Fruit fly (Drosophila melanogaster): Measurements from ENCODE around the gene dsh.

Gene dsh

dm6 chrX:11338973-11339867 lies 16.5 kb upstream of the dsh start (continued):
- TF ChIP-seq CG10147 (GFP tag; optimal IDR thresholded peaks at IDR 0.05) (peak; percentile 41), br (optimal IDR thresholded peaks at IDR 0.05) (no peak), fd96Cb (tag; optimal IDR thresholded peaks at IDR 0.05) (no peak), scrt (GFP tag; optimal IDR thresholded peaks at IDR 0.05) (no peak), CG10366 (GFP tag; IDR thresholded peaks at IDR 0.05) (no peak; the same call in 1 of the 2 replicates), NK7.1 (GFP tag; optimal IDR thresholded peaks at IDR 0.05) (peak; percentile 24), Neu2 (GFP tag; optimal IDR thresholded peaks at IDR 0.05; ENCODE audit: borderline replicate concordance) (no peak), CG15073 (GFP tag; optimal IDR thresholded peaks at IDR 0.05) (no peak), gro (GFP tag; optimal IDR thresholded peaks at IDR 0.05) (peak; percentile 23), zfh1 (GFP tag; IDR thresholded peaks at IDR 0.05) (0 out of 3 replicates have a peak, but pooled peaks have one; percentile 21), CG1024 (GFP tag; IDR thresholded peaks at IDR 0.05) (no peak), zfh2 (GFP tag; optimal IDR thresholded peaks at IDR 0.05) (peak; percentile 77), wor (GFP tag; IDR thresholded peaks at IDR 0.05) (no peak), Vsx1 (GFP tag; optimal IDR thresholded peaks at IDR 0.05) (no peak), CG11696 (GFP tag; IDR thresholded peaks at IDR 0.05) (no peak), mirr (GFP tag; optimal IDR thresholded peaks at IDR 0.05) (peak; percentile 61), sim (GFP tag; IDR thresholded peaks at IDR 0.05) (no peak), Six4 (GFP tag; optimal IDR thresholded peaks at IDR 0.05) (peak; percentile 3), Taf1 (GFP tag; IDR thresholded peaks at IDR 0.05) (no peak), crol (GFP tag; IDR thresholded peaks at IDR 0.05) (peak; percentile 92), chinmo (GFP tag; IDR thresholded peaks at IDR 0.05; ENCODE audit: partially characterized antibody) (peak; percentile 92; the same call in 3 of the 4 replicates), kni (GFP tag; optimal IDR thresholded peaks at IDR 0.05) (no peak), Oli (tag; optimal IDR thresholded peaks at IDR 0.05) (no peak), Tbp (GFP tag; optimal IDR thresholded peaks at IDR 0.05) (peak; percentile 36), CG14441 (GFP tag; IDR thresholded peaks at IDR 0.05) (no peak), hb (GFP tag; IDR thresholded peaks at IDR 0.05; ENCODE audit: partially characterized antibody) (peak; percentile 81), ssp (GFP tag; IDR thresholded peaks at IDR 0.05) (peak; percentile 35), PHDP (tag; optimal IDR thresholded peaks at IDR 0.05) (no peak), Myb (GFP tag; optimal IDR thresholded peaks at IDR 0.05) (peak; percentile 54), CG1233 (GFP tag; optimal IDR thresholded peaks at IDR 0.05) (no peak), CG31388 (GFP tag; optimal IDR thresholded peaks at IDR 0.05) (no peak), lmd (GFP tag; IDR thresholded peaks at IDR 0.05) (peak; percentile 35; the same call in 1 of the 2 replicates), CG12219 (GFP tag; optimal IDR thresholded peaks at IDR 0.05) (no peak), Ets97D (GFP tag; optimal IDR thresholded peaks at IDR 0.05) (peak; percentile 74), Sry-δ (GFP tag; optimal IDR thresholded peaks at IDR 0.05) (peak; percentile 97), peb (GFP tag; IDR thresholded peaks at IDR 0.05) (no peak), dpn (GFP tag; optimal IDR thresholded peaks at IDR 0.05) (peak; percentile 66 to 70), CG17361 (GFP tag; IDR thresholded peaks at IDR 0.05) (peak; percentile 35; the same call in 1 of the 3 replicates), schlank (tag; optimal IDR thresholded peaks at IDR 0.05) (no peak), Aef1 (GFP tag; IDR thresholded peaks at IDR 0.05) (no peak; the same call in 2 of the 3 replicates), CG10431 (GFP tag; optimal IDR thresholded peaks at IDR 0.05) (no peak), CG17186 (GFP tag; optimal IDR thresholded peaks at IDR 0.05) (peak; percentile 71), tna (GFP tag; IDR thresholded peaks at IDR 0.05; ENCODE audit: partially characterized antibody) (peak; percentile 82), rib (GFP tag; IDR thresholded peaks at IDR 0.05) (no peak), Hr51 (GFP tag; optimal IDR thresholded peaks at IDR 0.05) (peak in 1 of 2 experiments; percentile 44), Antp (GFP tag; optimal IDR thresholded peaks at IDR 0.05) (peak; percentile 76), CG7357 (GFP tag; IDR thresholded peaks at IDR 0.05) (no peak), CG3726 (GFP tag; IDR thresholded peaks at IDR 0.05) (no peak), CG4424 (GFP tag; optimal IDR thresholded peaks at IDR 0.05) (peak; percentile 19), pita (GFP tag; optimal IDR thresholded peaks at IDR 0.05) (no peak)

All from whole organism, embryonic.